Fruit fly (Drosophila melanogaster) S2 (cell line): ENCODE results near the gene CG7079.

ENCODE experiments used
- CG8478 ChIP-seq: fragments of >200 bp; optimal IDR thresholded peaks from 2 replicates; lab custom pipeline; 2018
- CTCF ChIP-seq, 2 experiments: fragments of >200 bp; optimal IDR thresholded peaks; 2 replicates each; lab custom pipeline; 2018

dm6 chr3R:21001123-21001522 lies 47.5 kb downstream of the CG7079 start:
- TF ChIP-seq CG8478 (lab: Kevin White, UChicago): no peak
- TF ChIP-seq CTCF (optimal IDR thresholded peaks at IDR 0.05; lab: Kevin White, UChicago): no peak
